Worm (Caenorhabditis elegans) whole organism, L2 larva: ENCODE data around the gene K02E11.6.

Source experiments
- aly-2 ChIP-seq: fragments of 150-350 bp; optimal IDR thresholded peaks from 2 replicates; lab custom pipeline; 2014; ENCODE audit warnings: missing biosample characterization, missing genetic modification characterization
- elt-1 ChIP-seq: fragments of 150-350 bp; optimal IDR thresholded peaks from 2 replicates; lab custom pipeline; 2014; ENCODE audit warnings: missing biosample characterization, missing genetic modification characterization
- nhr-77 ChIP-seq: fragments of 150-350 bp; optimal IDR thresholded peaks from 2 replicates; lab custom pipeline; 2014; ENCODE audit warnings: missing biosample characterization, missing genetic modification characterization
- unc-55 ChIP-seq: fragments of 150-350 bp; sonication (generic microtip); optimal IDR thresholded peaks from 3 replicates; lab custom pipeline; 2014; ENCODE audit warnings: missing biosample characterization, missing genetic modification reagents, missing genetic modification characterization

ce11 chrV:14200086-14200485, 48.5 kb upstream of the K02E11.6 start:
- TF ChIP-seq nhr-77 (tag; lab: Kevin White, UChicago), result peak; percentile 26
- no peak for TF ChIP-seq elt-1
- peak; percentile 97 for TF ChIP-seq unc-55
- no peak for TF ChIP-seq aly-2
